Worm (Caenorhabditis elegans) whole organism, early embryonic: ENCODE results near the gene C01G12.3.

Experiments
- ama-1 ChIP-seq: fragments of 150-350 bp; optimal IDR thresholded peaks from 2 replicates; lab custom pipeline; 2014
- ceh-13 ChIP-seq: fragments of 200-800 bp; sonication (Bioruptor generic); optimal IDR thresholded peaks from 2 replicates; lab custom pipeline; 2018; ENCODE audit warnings: mild to moderate bottlenecking, missing genetic modification characterization, missing compliant biosample characterization
- tra-4 ChIP-seq: sonication (generic microtip); optimal IDR thresholded peaks from 2 replicates; lab custom pipeline; 2017; ENCODE audit warnings: missing genetic modification characterization, missing compliant biosample characterization

ce11 chrII:14605026-14605425 is 22.9 kb upstream of the C01G12.3 start:
- TF ChIP-seq ama-1 (lab: Kevin White, UChicago) (no peak), ceh-13 (GFP tag; lab: Kevin White, UChicago) (no peak), tra-4 (no peak)
